Worm (Caenorhabditis elegans): ENCODE results near the gene K02E7.4.

The K02E7.4 gene

DNA sequence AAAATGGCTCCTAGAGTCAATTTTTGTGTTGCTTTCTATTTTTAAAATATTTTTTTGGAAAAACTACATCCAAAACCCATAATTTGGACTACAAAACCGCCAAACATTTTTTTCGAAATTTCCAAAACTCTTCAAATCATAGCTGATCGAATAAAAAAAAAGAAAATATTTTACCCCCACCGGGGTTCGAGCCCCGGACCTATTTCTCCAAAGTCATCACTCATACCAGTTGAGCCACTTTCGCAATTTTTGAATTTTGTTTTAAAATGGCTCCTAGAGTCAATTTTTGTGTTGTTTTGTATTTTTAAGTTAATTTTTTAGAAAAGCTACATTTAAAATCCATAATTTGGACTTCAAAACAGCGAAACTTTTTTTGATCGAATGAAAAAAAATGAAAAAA is 13.3 kb downstream of the K02E7.4 start:
- TF ChIP-seq unc-55 (GFP tag; optimal IDR thresholded peaks at IDR 0.05) = no peak
- TF ChIP-seq ceh-22 (tag; optimal IDR thresholded peaks at IDR 0.05) = no peak
- TF ChIP-seq T23F11.4 (GFP tag; optimal IDR thresholded peaks at IDR 0.05) = no peak
- no peak for TF ChIP-seq pqm-1 (tag; optimal IDR thresholded peaks at IDR 0.05)
- no peak for TF ChIP-seq fkh-10 (GFP tag; optimal IDR thresholded peaks at IDR 0.05)

DNA sequence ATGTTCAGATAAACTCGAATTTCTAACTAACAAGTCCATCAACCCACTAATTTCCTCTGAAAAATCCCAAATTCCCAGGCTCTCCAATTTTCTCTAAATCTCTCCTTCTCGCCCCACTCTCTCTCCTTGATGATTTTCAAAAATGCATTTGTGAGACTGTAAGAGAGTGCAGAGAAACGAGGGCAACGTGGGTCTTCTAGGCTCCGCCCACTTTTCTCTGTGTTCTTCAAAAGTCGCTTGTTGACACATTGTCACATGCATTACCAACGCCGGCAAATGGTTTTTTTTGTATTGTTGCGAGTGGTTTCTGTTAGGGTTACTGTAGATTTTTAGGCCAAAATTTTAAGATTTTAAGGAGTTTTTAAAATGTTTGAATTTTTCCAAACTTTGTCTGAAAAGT is 14.3 kb downstream of the K02E7.4 start:
- no peak for TF ChIP-seq nhr-232 (tag; optimal IDR thresholded peaks at IDR 0.05)
- no peak for TF ChIP-seq ref-2 (tag; optimal IDR thresholded peaks at IDR 0.05)
- no peak for TF ChIP-seq dmd-4 (tag; optimal IDR thresholded peaks at IDR 0.05; ENCODE audit: borderline replicate concordance)
- no peak for TF ChIP-seq ttx-3 (tag; optimal IDR thresholded peaks at IDR 0.05)
- TF ChIP-seq hlh-13 (GFP tag; optimal IDR thresholded peaks at IDR 0.05) = no peak
- no peak for TF ChIP-seq unc-55 (GFP tag; optimal IDR thresholded peaks at IDR 0.05)
- no peak for TF ChIP-seq lin-11 (tag; optimal IDR thresholded peaks at IDR 0.05)
- no peak for TF ChIP-seq ceh-9 (tag; optimal IDR thresholded peaks at IDR 0.05)
- no peak for TF ChIP-seq F13H6.1 (tag; optimal IDR thresholded peaks at IDR 0.05)
- TF ChIP-seq ceh-48 (tag; optimal IDR thresholded peaks at IDR 0.05) = no peak
- TF ChIP-seq odd-2 (tag; optimal IDR thresholded peaks at IDR 0.05) = no peak
- no peak for TF ChIP-seq rnt-1 (tag; optimal IDR thresholded peaks at IDR 0.05)
- TF ChIP-seq ceh-6 (GFP tag; optimal IDR thresholded peaks at IDR 0.05) = no peak
- no peak for TF ChIP-seq nfya-1 (tag; optimal IDR thresholded peaks at IDR 0.05)

- no peak for TF ChIP-seq K02D7.2 (tag; optimal IDR thresholded peaks at IDR 0.05)
- no peak for TF ChIP-seq fkh-10 (GFP tag; optimal IDR thresholded peaks at IDR 0.05)
- TF ChIP-seq F13H6.1 (tag; optimal IDR thresholded peaks at IDR 0.05) = no peak
- no peak for TF ChIP-seq ceh-18 (tag; optimal IDR thresholded peaks at IDR 0.05)
- no peak for TF ChIP-seq hlh-6 (tag; optimal IDR thresholded peaks at IDR 0.05)
- no peak for TF ChIP-seq hlh-8 (tag; optimal IDR thresholded peaks at IDR 0.05)
- no peak for TF ChIP-seq pat-9 (tag; optimal IDR thresholded peaks at IDR 0.05)
- no peak for TF ChIP-seq unc-3 (GFP tag; conservative IDR thresholded peaks at IDR 0.05)
- TF ChIP-seq unc-3 (tag; optimal IDR thresholded peaks at IDR 0.05) = no peak
- TF ChIP-seq npax-4 (tag; optimal IDR thresholded peaks at IDR 0.05) = no peak
- no peak for TF ChIP-seq pha-4 (tag; optimal IDR thresholded peaks at IDR 0.05)
- no peak for TF ChIP-seq mec-3 (tag; optimal IDR thresholded peaks at IDR 0.05; ENCODE audit: borderline replicate concordance)
- TF ChIP-seq ttx-3 (tag; optimal IDR thresholded peaks at IDR 0.05) = no peak
- TF ChIP-seq ama-1 (optimal IDR thresholded peaks at IDR 0.05) = no peak
- no peak for TF ChIP-seq ceh-30 (tag; optimal IDR thresholded peaks at IDR 0.05)
- no peak for TF ChIP-seq syd-9 (tag; optimal IDR thresholded peaks at IDR 0.05)
- TF ChIP-seq sdc-2 (tag; optimal IDR thresholded peaks at IDR 0.05) = no peak
- no peak for TF ChIP-seq ets-4 (tag; optimal IDR thresholded peaks at IDR 0.05)
- no peak for TF ChIP-seq unc-55 (GFP tag; optimal IDR thresholded peaks at IDR 0.05)
- TF ChIP-seq tbx-2 (tag; optimal IDR thresholded peaks at IDR 0.05) = no peak
- TF ChIP-seq gmeb-2 (tag; optimal IDR thresholded peaks at IDR 0.05) = no peak
Measured at ce11 chrII:1088527-1089230, 16.5 kb downstream of the K02E7.4 start.

DNA sequence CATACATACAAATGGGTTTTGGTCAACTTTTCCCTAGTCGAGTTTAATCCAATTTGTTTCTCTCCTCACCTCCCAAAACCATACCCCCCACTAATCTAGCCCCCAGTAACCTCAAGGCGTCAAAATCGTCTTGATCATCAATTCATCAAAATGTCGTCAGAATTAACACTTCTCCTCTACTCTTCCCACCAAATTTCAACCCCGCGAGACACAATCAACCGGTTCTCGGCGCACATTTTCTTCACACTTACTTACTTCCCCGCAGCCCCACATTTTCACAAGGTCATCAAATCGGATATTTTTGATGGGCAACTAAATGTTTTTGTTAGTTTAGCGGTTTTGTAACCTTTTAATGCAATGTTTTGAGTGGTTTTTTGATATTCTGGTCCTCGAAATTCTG is 18.5 kb downstream of the K02E7.4 start:
- TF ChIP-seq ahr-1 (tag; optimal IDR thresholded peaks at IDR 0.05) (no peak), Y22D7AL.16 (tag; optimal IDR thresholded peaks at IDR 0.05) (no peak), rnt-1 (tag; optimal IDR thresholded peaks at IDR 0.05) (no peak), pha-4 (tag; optimal IDR thresholded peaks at IDR 0.05) (no peak), K09A11.1 (tag; optimal IDR thresholded peaks at IDR 0.05; ENCODE audit: insufficient read depth) (no peak), eyg-1 (tag; optimal IDR thresholded peaks at IDR 0.05) (no peak), lim-6 (tag; optimal IDR thresholded peaks at IDR 0.05) (no peak), mec-3 (tag; optimal IDR thresholded peaks at IDR 0.05; ENCODE audit: borderline replicate concordance) (no peak)

Data from whole organism, late embryonic.